Fruit fly (Drosophila melanogaster) whole organism, adult: ENCODE results near the gene CG7914.

ENCODE experiments used
- CG11617 ChIP-seq: fragments of 200-800 bp; sonication (Bioruptor generic); optimal IDR thresholded peaks from 2 replicates; lab custom pipeline; 2017; ENCODE audit warnings: mild to moderate bottlenecking, missing biosample characterization, missing genetic modification reagents, missing genetic modification characterization
- CG12768 ChIP-seq: fragments of 200-800 bp; sonication (Bioruptor generic); optimal IDR thresholded peaks from 2 replicates; lab custom pipeline; 2017; ENCODE audit warnings: missing biosample characterization, missing genetic modification characterization, mild to moderate bottlenecking, moderate library complexity, missing genetic modification reagents
- CG14711 ChIP-seq: fragments of 200-800 bp; sonication (Bioruptor generic); optimal IDR thresholded peaks from 2 replicates; lab custom pipeline; 2018; ENCODE audit warnings: missing biosample characterization, mild to moderate bottlenecking, missing genetic modification characterization, moderate library complexity
- CG1620 ChIP-seq: fragments of 200-800 bp; sonication (Bioruptor generic); optimal IDR thresholded peaks from 2 replicates; lab custom pipeline; 2016; ENCODE audit warnings: missing biosample characterization, missing genetic modification characterization
- CG33017 ChIP-seq: fragments of 200-800 bp; sonication (Bioruptor generic); optimal IDR thresholded peaks from 2 replicates; lab custom pipeline; 2018; ENCODE audit warnings: missing biosample characterization, mild to moderate bottlenecking, missing genetic modification characterization, moderate library complexity
- CG5204 ChIP-seq: fragments of 200-800 bp; sonication (Bioruptor generic); optimal IDR thresholded peaks from 2 replicates; lab custom pipeline; 2016; ENCODE audit warnings: missing biosample characterization, missing genetic modification characterization
- CG7045 ChIP-seq: fragments of 200-800 bp; sonication (Bioruptor generic); optimal IDR thresholded peaks from 2 replicates; lab custom pipeline; 2017; ENCODE audit warnings: missing biosample characterization, mild to moderate bottlenecking, missing genetic modification characterization
- CG7101 ChIP-seq: fragments of 200-800 bp; sonication (Bioruptor generic); optimal IDR thresholded peaks from 2 replicates; lab custom pipeline; 2018; ENCODE audit warnings: missing biosample characterization, mild to moderate bottlenecking, missing genetic modification characterization, moderate library complexity
- Clk ChIP-seq: fragments of 200-800 bp; sonication (Bioruptor generic); optimal IDR thresholded peaks from 2 replicates; lab custom pipeline; 2017; ENCODE audit warnings: missing biosample characterization, missing genetic modification characterization
- Crg-1 ChIP-seq: fragments of 200-800 bp; sonication (Bioruptor generic); optimal IDR thresholded peaks from 2 replicates; lab custom pipeline; 2016; ENCODE audit warnings: missing biosample characterization, missing genetic modification characterization
- Hr96 ChIP-seq: fragments of 200-800 bp; sonication (Bioruptor generic); optimal IDR thresholded peaks from 2 replicates; lab custom pipeline; 2016; ENCODE audit warnings: missing biosample characterization, missing genetic modification characterization
- Mnt ChIP-seq: fragments of 200-800 bp; sonication (Bioruptor generic); optimal IDR thresholded peaks from 2 replicates; lab custom pipeline; 2016; ENCODE audit warnings: missing biosample characterization, mild to moderate bottlenecking, missing genetic modification characterization
- bab1 ChIP-seq: fragments of 200-800 bp; sonication (Bioruptor generic); optimal IDR thresholded peaks from 3 replicates; lab custom pipeline; 2019; ENCODE audit warnings: missing biosample characterization, mild to moderate bottlenecking, missing genetic modification characterization, moderate library complexity
- cic ChIP-seq: fragments of 200-800 bp; sonication (Bioruptor generic); optimal IDR thresholded peaks from 2 replicates; lab custom pipeline; 2017; ENCODE audit warnings: missing biosample characterization, mild to moderate bottlenecking, missing genetic modification characterization, moderate library complexity
- cnc ChIP-seq, 2 experiments: fragments of >200 bp; optimal IDR thresholded peaks; 2 replicates each; lab custom pipeline; 2017
- kay ChIP-seq: fragments of 200-800 bp; sonication (Bioruptor generic); peaks from one replicate; lab custom pipeline; 2016; ENCODE audit warnings: missing biosample characterization, missing genetic modification characterization, borderline replicate concordance
- ovo ChIP-seq: fragments of 200-800 bp; sonication (Bioruptor generic); optimal IDR thresholded peaks from 2 replicates; lab custom pipeline; 2016; ENCODE audit warnings: missing biosample characterization, missing genetic modification characterization
- pad ChIP-seq: fragments of 200-800 bp; sonication (Bioruptor generic); optimal IDR thresholded peaks from 3 replicates; lab custom pipeline; 2017; ENCODE audit warnings: missing biosample characterization, missing genetic modification characterization, mild to moderate bottlenecking, moderate library complexity, missing genetic modification reagents
- tj ChIP-seq: fragments of 200-800 bp; sonication (Bioruptor generic); optimal IDR thresholded peaks from 3 replicates; lab custom pipeline; 2017; ENCODE audit warnings: missing biosample characterization, mild to moderate bottlenecking, missing genetic modification characterization, moderate library complexity
- toe ChIP-seq: fragments of 200-800 bp; sonication (Bioruptor generic); optimal IDR thresholded peaks from 2 replicates; lab custom pipeline; 2016; ENCODE audit warnings: missing biosample characterization, missing genetic modification characterization

CG7914 gene

dm6 chrX:19208014-19208413 lies 14.8 kb upstream of the CG7914 start, which contains the start of gene Ulp1:
Ulp1 (minus strand) TSS chrX:19208187.
- TF ChIP-seq CG33017 (tag; lab: Kevin White, UChicago) (no peak), CG5204 (GFP tag; lab: Kevin White, UChicago) (no peak), Clk (no peak), CG12768 (GFP tag; lab: Kevin White, UChicago) (no peak), Crg-1 (peak; percentile 5), toe (GFP tag; lab: Kevin White, UChicago) (no peak), cic (GFP tag; lab: Kevin White, UChicago) (no peak), Mnt (GFP tag; lab: Kevin White, UChicago) (peak; percentile 4), pad (GFP tag; lab: Kevin White, UChicago) (peak; percentile 18), cnc (optimal IDR thresholded peaks at IDR 0.05; lab: Kevin White, UChicago) (no peak), tj (peak; percentile 31), CG1620 (GFP tag; lab: Kevin White, UChicago) (peak; percentile 48), kay (GFP tag; lab: Kevin White, UChicago) (no peak), CG14711 (tag; lab: Kevin White, UChicago) (no peak), CG11617 (GFP tag; lab: Kevin White, UChicago) (no peak), ovo (GFP tag; lab: Kevin White, UChicago) (peak; percentile 77), Hr96 (GFP tag; lab: Kevin White, UChicago) (no peak), CG7045 (GFP tag; lab: Kevin White, UChicago) (no peak), CG7101 (no peak), bab1 (GFP tag; lab: Kevin White, UChicago) (peak; percentile 61)

DNA sequence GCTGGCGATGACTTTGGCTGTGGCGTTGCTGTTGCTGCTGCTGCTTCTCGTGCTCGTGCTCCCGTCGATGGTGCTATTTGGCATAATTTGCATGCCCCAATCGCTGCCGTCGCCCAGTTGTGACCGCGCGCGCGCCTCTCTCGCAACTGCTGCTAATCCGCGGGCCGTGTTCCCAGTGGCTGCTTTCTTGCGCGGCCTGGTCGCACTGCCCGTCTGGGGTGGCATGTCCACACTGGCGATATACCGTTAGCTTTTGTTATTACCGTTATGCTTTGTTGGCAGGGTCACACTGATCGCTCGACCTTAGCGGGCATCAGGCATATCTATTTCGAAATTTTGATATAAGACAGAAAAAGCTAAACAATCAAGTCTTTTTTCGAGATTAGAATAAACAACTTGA lies 8.4 kb upstream of the CG7914 start, which contains the start of gene CG7990:
CG7990 (minus strand) TSS at position 350 of the 400 bp plus-strand sequence.
- no peak for TF ChIP-seq Crg-1
- TF ChIP-seq toe (GFP tag; lab: Kevin White, UChicago), result no peak
- no peak for TF ChIP-seq tj
- no peak for TF ChIP-seq Hr96 (GFP tag; lab: Kevin White, UChicago)
- TF ChIP-seq ovo (GFP tag; lab: Kevin White, UChicago), result peak; percentile 53
- no peak for TF ChIP-seq CG7101

DNA sequence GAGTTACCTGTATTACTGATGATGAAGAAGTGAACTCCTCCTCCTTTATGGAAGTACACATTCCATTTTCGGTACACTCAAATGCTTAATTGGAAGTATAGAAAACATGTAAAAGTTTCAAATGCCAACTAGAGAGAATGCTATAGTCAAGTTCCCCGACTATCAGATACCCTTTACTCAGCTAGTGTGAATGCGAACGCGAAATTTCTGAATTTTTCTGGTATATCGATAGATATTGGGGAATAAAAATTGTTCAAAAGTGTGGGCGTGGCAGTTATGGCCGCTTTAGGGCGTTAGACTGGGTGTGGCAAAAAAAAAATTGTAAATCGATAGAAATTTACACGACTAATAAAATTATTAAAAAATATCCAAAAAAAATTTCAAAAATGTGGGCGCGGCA lies 1.7 kb downstream of the CG7914 start:
- TF ChIP-seq Hr96 (GFP tag; lab: Kevin White, UChicago) (no peak), pad (GFP tag; lab: Kevin White, UChicago) (no peak), kay (GFP tag; lab: Kevin White, UChicago) (no peak), CG7045 (GFP tag; lab: Kevin White, UChicago) (no peak), cic (GFP tag; lab: Kevin White, UChicago) (no peak), Clk (no peak), bab1 (GFP tag; lab: Kevin White, UChicago) (no peak), Mnt (GFP tag; lab: Kevin White, UChicago) (no peak), cnc (optimal IDR thresholded peaks at IDR 0.05; lab: Kevin White, UChicago) (no peak), CG33017 (tag; lab: Kevin White, UChicago) (no peak), CG11617 (GFP tag; lab: Kevin White, UChicago) (no peak), CG1620 (GFP tag; lab: Kevin White, UChicago) (no peak), CG5204 (GFP tag; lab: Kevin White, UChicago) (no peak), Crg-1 (no peak), tj (no peak), CG14711 (tag; lab: Kevin White, UChicago) (no peak), toe (GFP tag; lab: Kevin White, UChicago) (no peak), CG12768 (GFP tag; lab: Kevin White, UChicago) (no peak), CG7101 (no peak)

DNA sequence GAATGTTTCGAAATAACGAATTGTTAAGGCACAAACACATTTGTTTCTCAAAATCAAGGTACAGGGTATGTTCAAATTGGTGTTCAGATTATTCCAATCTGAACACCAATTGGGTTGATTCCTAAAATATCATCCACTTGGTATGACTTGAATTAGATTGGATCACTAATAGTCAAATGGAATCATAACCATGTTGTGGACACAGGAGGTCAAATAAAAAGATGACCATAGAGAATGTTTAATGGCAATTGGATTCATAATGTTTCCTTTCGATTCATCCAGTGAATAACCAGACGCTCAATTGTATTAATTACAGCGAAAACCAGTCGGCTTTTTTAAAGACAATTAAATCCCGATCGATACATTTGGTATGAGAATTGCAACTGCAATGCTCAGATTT lies 2.2 kb downstream of the CG7914 start:
- TF ChIP-seq Hr96 (GFP tag; lab: Kevin White, UChicago) (no peak), toe (GFP tag; lab: Kevin White, UChicago) (no peak), Clk (no peak), pad (GFP tag; lab: Kevin White, UChicago) (no peak), CG12768 (GFP tag; lab: Kevin White, UChicago) (no peak), CG7045 (GFP tag; lab: Kevin White, UChicago) (no peak), CG14711 (tag; lab: Kevin White, UChicago) (no peak), CG33017 (tag; lab: Kevin White, UChicago) (no peak), CG5204 (GFP tag; lab: Kevin White, UChicago) (no peak), Mnt (GFP tag; lab: Kevin White, UChicago) (no peak), kay (GFP tag; lab: Kevin White, UChicago) (no peak)

- peak; percentile 11 for TF ChIP-seq CG11617 (GFP tag; lab: Kevin White, UChicago)
- TF ChIP-seq CG33017 (tag; lab: Kevin White, UChicago), result no peak
Observed at dm6 chrX:19189903-19190302, 3.3 kb downstream of the CG7914 start, which contains the start of gene HP1D3csd. HP1D3csd (plus strand) TSS chrX:19190214.

dm6 chrX:19187624-19188085 lies 5.6 kb downstream of the CG7914 start, which contains the start of gene Mec2:
Mec2 (plus strand) TSS chrX:19188035.
- TF ChIP-seq Crg-1, result peak; percentile 60
- no peak for TF ChIP-seq CG12768 (GFP tag; lab: Kevin White, UChicago)
- TF ChIP-seq cic (GFP tag; lab: Kevin White, UChicago), result peak; percentile 2
- TF ChIP-seq Mnt (GFP tag; lab: Kevin White, UChicago), result peak; percentile 63
- TF ChIP-seq kay (GFP tag; lab: Kevin White, UChicago), result no peak
- TF ChIP-seq CG7101, result peak; percentile 73
- peak; percentile 65 for TF ChIP-seq Hr96 (GFP tag; lab: Kevin White, UChicago)
- peak; percentile 27 for TF ChIP-seq CG14711 (tag; lab: Kevin White, UChicago)
- TF ChIP-seq CG33017 (tag; lab: Kevin White, UChicago), result peak; percentile 76
- peak; percentile 60 for TF ChIP-seq tj
- TF ChIP-seq CG11617 (GFP tag; lab: Kevin White, UChicago), result peak; percentile 69
- no peak for TF ChIP-seq Clk
- TF ChIP-seq pad (GFP tag; lab: Kevin White, UChicago), result peak; percentile 10
- TF ChIP-seq ovo (GFP tag; lab: Kevin White, UChicago), result peak; percentile 16
- TF ChIP-seq CG5204 (GFP tag; lab: Kevin White, UChicago), result no peak
- peak; percentile 38 for TF ChIP-seq CG1620 (GFP tag; lab: Kevin White, UChicago)
- no peak for TF ChIP-seq CG7045 (GFP tag; lab: Kevin White, UChicago)
- peak; percentile 6 for TF ChIP-seq toe (GFP tag; lab: Kevin White, UChicago)
- peak; percentile 68 for TF ChIP-seq bab1 (GFP tag; lab: Kevin White, UChicago)
- no peak for TF ChIP-seq cnc (optimal IDR thresholded peaks at IDR 0.05; lab: Kevin White, UChicago)
